2 fruit fly cellular contexts compared by ENCODE assay signal in the genomic region with DNA sequence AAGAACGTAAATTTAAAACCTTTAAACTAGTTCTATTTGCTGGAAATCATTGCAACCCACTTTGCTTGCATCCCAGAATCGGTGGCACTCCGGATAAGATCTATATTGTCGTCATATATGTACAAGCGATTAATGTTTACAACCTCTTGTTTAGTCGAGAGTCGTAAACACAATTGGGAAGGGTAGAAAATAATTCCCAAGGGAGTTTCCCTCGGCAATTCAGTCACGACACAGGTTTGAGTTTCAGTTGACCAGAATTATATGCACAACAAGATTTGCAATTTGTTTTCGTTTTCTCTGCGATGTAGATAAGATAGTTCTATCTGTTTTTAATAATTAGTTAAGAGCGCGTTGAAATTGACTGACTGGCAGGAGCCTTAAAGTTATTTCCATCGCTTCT.
TF ChIP-seq lines count a peak whose summit lies in the region.

No protein-coding gene starts in this region.

TF ChIP-seq in whole organism, adult, 20 proteins besides CTCF, POLR2A, EP300 and RAD21:
- TF ChIP-seq CG14711 (tag; optimal IDR thresholded peaks at IDR 0.05; lab: Kevin White, UChicago) = no peak
- no peak for TF ChIP-seq CG7045 (GFP tag; optimal IDR thresholded peaks at IDR 0.05; lab: Kevin White, UChicago)
- no peak for TF ChIP-seq ovo (GFP tag; optimal IDR thresholded peaks at IDR 0.05; lab: Kevin White, UChicago)
- no peak for TF ChIP-seq CG1620 (GFP tag; optimal IDR thresholded peaks at IDR 0.05; lab: Kevin White, UChicago)
- peak; percentile 50 for TF ChIP-seq CG33017 (tag; optimal IDR thresholded peaks at IDR 0.05; lab: Kevin White, UChicago)
- no peak for TF ChIP-seq bab1 (GFP tag; optimal IDR thresholded peaks at IDR 0.05; lab: Kevin White, UChicago)
- peak; percentile 28 for TF ChIP-seq kay (GFP tag; lab: Kevin White, UChicago; ENCODE audit: borderline replicate concordance)
- no peak for TF ChIP-seq CG12768 (GFP tag; optimal IDR thresholded peaks at IDR 0.05; lab: Kevin White, UChicago)
- no peak for TF ChIP-seq Mnt (GFP tag; optimal IDR thresholded peaks at IDR 0.05; lab: Kevin White, UChicago)
- peak; percentile 42 for TF ChIP-seq cic (GFP tag; optimal IDR thresholded peaks at IDR 0.05; lab: Kevin White, UChicago)

TF ChIP-seq in whole organism, wandering third instar larva, 38 proteins besides CTCF, POLR2A, EP300 and RAD21:
- no peak for TF ChIP-seq Rel (GFP tag; optimal IDR thresholded peaks at IDR 0.05; lab: Kevin White, UChicago)
- peak; percentile 66 for TF ChIP-seq Rel (tag; optimal IDR thresholded peaks at IDR 0.05; lab: Kevin White, UChicago)
- TF ChIP-seq dsf (GFP tag; optimal IDR thresholded peaks at IDR 0.05; lab: Kevin White, UChicago; ENCODE audit: borderline replicate concordance) = no peak
TF ChIP-seq in whole organism, wandering third instar larva: peak in this region for 1.
